Fruit fly (Drosophila melanogaster): ENCODE data around the gene Ubc2.

The Ubc2 gene

dm6 chr2L:10767597-10768188, at the start of gene Ubc2 (continued):
- peak; percentile 94 for TF ChIP-seq Ets97D (GFP tag; optimal IDR thresholded peaks at IDR 0.05)
- no peak for TF ChIP-seq ase (GFP tag; IDR thresholded peaks at IDR 0.05)
- TF ChIP-seq dmrt11E (tag; optimal IDR thresholded peaks at IDR 0.05): no peak
- TF ChIP-seq nau (GFP tag; optimal IDR thresholded peaks at IDR 0.05): no peak
- no peak for TF ChIP-seq CG7839 (tag; optimal IDR thresholded peaks at IDR 0.05)
- no peak for TF ChIP-seq slou (GFP tag; optimal IDR thresholded peaks at IDR 0.05)
- peak; percentile 16 for TF ChIP-seq jumu (GFP tag; optimal IDR thresholded peaks at IDR 0.05)
- no peak for TF ChIP-seq vfl (GFP tag; optimal IDR thresholded peaks at IDR 0.05)
- TF ChIP-seq CG10654 (GFP tag; optimal IDR thresholded peaks at IDR 0.05): no peak
- no peak for TF ChIP-seq Dek (tag; optimal IDR thresholded peaks at IDR 0.05)
- peak; percentile 37 for TF ChIP-seq CG2712 (tag; optimal IDR thresholded peaks at IDR 0.05)
- TF ChIP-seq sqz (GFP tag; optimal IDR thresholded peaks at IDR 0.05): peak; percentile 14
- TF ChIP-seq CG16815 (GFP tag; optimal IDR thresholded peaks at IDR 0.05): no peak
- TF ChIP-seq Xrp1 (GFP tag; IDR thresholded peaks at IDR 0.05): no peak
- no peak for TF ChIP-seq CG10565 (GFP tag; optimal IDR thresholded peaks at IDR 0.05)
- TF ChIP-seq disco-r (GFP tag; optimal IDR thresholded peaks at IDR 0.05): no peak
- TF ChIP-seq CG4328 (GFP tag; optimal IDR thresholded peaks at IDR 0.05): no peak
- TF ChIP-seq B-H2 (GFP tag; optimal IDR thresholded peaks at IDR 0.05): no peak
- no peak for TF ChIP-seq CG6813 (GFP tag; optimal IDR thresholded peaks at IDR 0.05)
- peak; percentile 11 for TF ChIP-seq NfI (GFP tag; optimal IDR thresholded peaks at IDR 0.05)
- TF ChIP-seq Dp (GFP tag; optimal IDR thresholded peaks at IDR 0.05): peak; percentile 69
- peak; percentile 72 for TF ChIP-seq Doc3 (GFP tag; IDR thresholded peaks at IDR 0.05; ENCODE audit: partially characterized antibody)
- no peak for TF ChIP-seq Atf3 (GFP tag; optimal IDR thresholded peaks at IDR 0.05)
- no peak for TF ChIP-seq Deaf1 (tag; optimal IDR thresholded peaks at IDR 0.05)
- TF ChIP-seq CG2875 (GFP tag; optimal IDR thresholded peaks at IDR 0.05): no peak
- peak; percentile 48 for TF ChIP-seq cad (GFP tag; optimal IDR thresholded peaks at IDR 0.05)
- no peak for TF ChIP-seq peb (GFP tag; IDR thresholded peaks at IDR 0.05)
- TF ChIP-seq sug (tag; optimal IDR thresholded peaks at IDR 0.05): no peak
- 0 out of 2 replicates have a peak, but pooled peaks have one; percentile 7 for TF ChIP-seq seq (GFP tag; IDR thresholded peaks at IDR 0.05)
- no peak for TF ChIP-seq CG11504 (tag; optimal IDR thresholded peaks at IDR 0.05)
- TF ChIP-seq CG13123 (GFP tag; optimal IDR thresholded peaks at IDR 0.05): no peak

- TF ChIP-seq sd (tag; optimal IDR thresholded peaks at IDR 0.05): peak; percentile 96
- peak; percentile 39 for TF ChIP-seq CG11504 (tag; optimal IDR thresholded peaks at IDR 0.05)
- TF ChIP-seq nom (GFP tag; optimal IDR thresholded peaks at IDR 0.05): no peak
- TF ChIP-seq Asciz (GFP tag; optimal IDR thresholded peaks at IDR 0.05): no peak
- no peak for TF ChIP-seq tna (GFP tag; IDR thresholded peaks at IDR 0.05; ENCODE audit: partially characterized antibody)
- 0 out of 3 replicates have a peak, but pooled peaks have one; percentile 16 for TF ChIP-seq CG34422 (GFP tag; IDR thresholded peaks at IDR 0.05)
- TF ChIP-seq bsh (GFP tag; optimal IDR thresholded peaks at IDR 0.05): no peak
- peak; percentile 35; the same call in 1 of the 3 replicates for TF ChIP-seq z (GFP tag; IDR thresholded peaks at IDR 0.05)
Measured at dm6 chr2L:10801951-10802780, 34.4 kb upstream of the Ubc2 start.

Data from whole organism, embryonic.